Worm (Caenorhabditis elegans) whole organism, late embryonic: ENCODE data around the gene rpl-20.

Source experiments
- ceh-18 ChIP-seq: sonication (generic microtip); optimal IDR thresholded peaks from 2 replicates; lab custom pipeline; 2016; ENCODE audit warnings: missing genetic modification characterization, missing compliant biosample characterization
- ceh-24 ChIP-seq: sonication (generic microtip); optimal IDR thresholded peaks from 2 replicates; lab custom pipeline; 2016; ENCODE audit warnings: mild to moderate bottlenecking, missing genetic modification characterization, missing compliant biosample characterization
- ceh-45 ChIP-seq: fragments of 200-800 bp; sonication (Bioruptor generic); IDR thresholded peaks from 2 replicates; pipeline ENCODE4 v1.3.6; 2022; ENCODE audit warnings: missing genetic modification reagents, missing genetic modification characterization, missing compliant biosample characterization
- hlh-13 ChIP-seq: fragments of 200-800 bp; sonication (Bioruptor generic); optimal IDR thresholded peaks from 2 replicates; lab custom pipeline; 2018; ENCODE audit warnings: mild to moderate bottlenecking, missing genetic modification characterization, missing compliant biosample characterization
- hlh-15 ChIP-seq: sonication (generic microtip); optimal IDR thresholded peaks from 2 replicates; lab custom pipeline; 2016; ENCODE audit warnings: missing genetic modification characterization, missing compliant biosample characterization
- nhr-232 ChIP-seq: sonication (generic microtip); optimal IDR thresholded peaks from 2 replicates; lab custom pipeline; 2016; ENCODE audit warnings: missing genetic modification characterization, missing compliant biosample characterization
- npax-4 ChIP-seq: sonication (generic microtip); optimal IDR thresholded peaks from 2 replicates; lab custom pipeline; 2016; ENCODE audit warnings: missing genetic modification characterization, missing compliant biosample characterization
- pqm-1 ChIP-seq: sonication (generic microtip); optimal IDR thresholded peaks from 2 replicates; lab custom pipeline; 2016; ENCODE audit warnings: missing genetic modification characterization, missing compliant biosample characterization
- tbx-2 ChIP-seq: sonication (generic microtip); optimal IDR thresholded peaks from 2 replicates; lab custom pipeline; 2016; ENCODE audit warnings: missing genetic modification characterization, missing compliant biosample characterization
- tbx-7 ChIP-seq: sonication (generic microtip); optimal IDR thresholded peaks from 2 replicates; lab custom pipeline; 2016; ENCODE audit warnings: missing genotype, missing genetic modification characterization, missing compliant biosample characterization
- unc-3 ChIP-seq, 2 experiments: fragments of 200-800 bp in 1 of 2; sonication (Bioruptor generic) in 1 of 2; sonication (generic microtip) in 1 of 2; conservative IDR thresholded peaks in 1 of 2; optimal IDR thresholded peaks in 1 of 2; 2 replicates each; pipeline versions ENCODE4 v1.3.6 to Lab custom; 2016 to 2022; ENCODE audit warnings: missing compliant biosample characterization in 2 of 2, missing genetic modification characterization in 2 of 2, missing genetic modification reagents in 1 of 2

ce11 chrIV:4795111-4795510, 45.5 kb upstream of the rpl-20 start:
- TF ChIP-seq ceh-18 (tag; lab: Kevin White, UChicago) (no peak), pqm-1 (tag; lab: Kevin White, UChicago) (no peak), nhr-232 (tag; lab: Kevin White, UChicago) (no peak), hlh-13 (GFP tag; lab: Kevin White, UChicago) (no peak), hlh-15 (tag; lab: Kevin White, UChicago) (no peak), unc-3 (GFP tag; conservative IDR thresholded peaks at IDR 0.05; lab: Robert Waterston, UW) (no peak), unc-3 (tag; optimal IDR thresholded peaks at IDR 0.05; lab: Kevin White, UChicago) (no peak), npax-4 (no peak), tbx-7 (tag; lab: Kevin White, UChicago) (no peak), tbx-2 (tag; lab: Kevin White, UChicago) (no peak), ceh-24 (tag; lab: Kevin White, UChicago) (no peak), ceh-45 (no peak)
